Worm (Caenorhabditis elegans) whole organism, L4 larva: ENCODE measurements around the gene T01B10.5.
A peak's percentile ranks its signal among the peaks of the same experiment; 100 is the strongest.

ENCODE experiments used
- F10B5.3 ChIP-seq: sonication (generic microtip); optimal IDR thresholded peaks from 2 replicates; lab custom pipeline; 2016; ENCODE audit warnings: mild to moderate bottlenecking, missing genetic modification characterization, missing compliant biosample characterization
- F44E2.7 ChIP-seq: fragments of 200-800 bp; sonication (Bioruptor generic); IDR thresholded peaks from 2 replicates; pipeline ENCODE4 v2.1.2; 2022; ENCODE audit warnings: missing genetic modification characterization, missing compliant biosample characterization
- R02D3.7 ChIP-seq: fragments of 150-350 bp; sonication (generic microtip); optimal IDR thresholded peaks from 3 replicates; lab custom pipeline; 2014; ENCODE audit warnings: missing biosample characterization, missing genetic modification characterization
- T26A8.4 ChIP-seq: fragments of 200-800 bp; sonication (Bioruptor generic); IDR thresholded peaks from 2 replicates; pipeline ENCODE4 v1.3.6; 2022; ENCODE audit warnings: missing genetic modification characterization, missing compliant biosample characterization
- Y5F2A.4 ChIP-seq: fragments of 200-800 bp; sonication (Bioruptor generic); optimal IDR thresholded peaks from 2 replicates; lab custom pipeline; 2018; ENCODE audit warnings: mild to moderate bottlenecking, missing genetic modification characterization, missing compliant biosample characterization
- ZK546.5 ChIP-seq, 2 experiments: sonication (generic microtip); optimal IDR thresholded peaks; 2 replicates each; lab custom pipeline; 2017; ENCODE audit warnings: missing biosample characterization in 2 of 2, missing genetic modification characterization in 2 of 2
- aha-1 ChIP-seq: fragments of 150-350 bp; peaks from one replicate; lab custom pipeline; 2014; ENCODE audit warnings: missing biosample characterization, missing genetic modification characterization
- aly-2 ChIP-seq: sonication (generic microtip); optimal IDR thresholded peaks from 2 replicates; lab custom pipeline; 2018; ENCODE audit warnings: missing biosample characterization, missing genetic modification characterization
- ceh-20 ChIP-seq: fragments of 200-800 bp; sonication (Bioruptor generic); IDR thresholded peaks from 2 replicates; pipeline ENCODE4 v1.3.6; 2022; ENCODE audit warnings: missing genetic modification reagents, missing genetic modification characterization, missing compliant biosample characterization
- ceh-32 ChIP-seq: sonication (generic microtip); optimal IDR thresholded peaks from 2 replicates; lab custom pipeline; 2016; ENCODE audit warnings: mild to moderate bottlenecking, missing genetic modification characterization, missing compliant biosample characterization; ENCODE audit not compliant: poor library complexity
- ceh-44 ChIP-seq: fragments of 200-800 bp; sonication (Bioruptor generic); IDR thresholded peaks from 2 replicates; pipeline ENCODE4 v1.3.6; 2022; ENCODE audit warnings: missing genetic modification reagents, missing genetic modification characterization, missing compliant biosample characterization
- ces-1 ChIP-seq: fragments of 150-350 bp; sonication (generic microtip); optimal IDR thresholded peaks from 4 replicates; lab custom pipeline; 2014; ENCODE audit warnings: missing biosample characterization, missing genetic modification reagents, missing genetic modification characterization
- ctbp-1 ChIP-seq: fragments of 200-800 bp; sonication (Bioruptor generic); IDR thresholded peaks from 2 replicates; pipeline ENCODE4 v1.3.6; 2022; ENCODE audit warnings: missing genetic modification reagents, missing genetic modification characterization, missing compliant biosample characterization
- daf-16 ChIP-seq, 3 experiments: sonication (generic microtip); optimal IDR thresholded peaks; 2 replicates each; lab custom pipeline; 2016 to 2017; ENCODE audit warnings: missing genetic modification characterization in 3 of 3, missing genetic modification reagents in 3 of 3, mild to moderate bottlenecking in 2 of 3, missing compliant biosample characterization in 2 of 3, missing biosample characterization in 1 of 3, moderate library complexity in 1 of 3
- daf-19 ChIP-seq: fragments of 200-800 bp; sonication (Bioruptor generic); conservative IDR thresholded peaks from 2 replicates; pipeline ENCODE4 v1.3.6; 2022; ENCODE audit warnings: missing genetic modification characterization, missing compliant biosample characterization
- dmd-9 ChIP-seq: fragments of 200-800 bp; sonication (Bioruptor generic); IDR thresholded peaks from 2 replicates; pipeline ENCODE4 v1.3.6; 2022; ENCODE audit warnings: missing genetic modification reagents, missing genetic modification characterization, missing compliant biosample characterization
- dpl-1 ChIP-seq: fragments of 150-350 bp; optimal IDR thresholded peaks from 2 replicates; lab custom pipeline; 2014; ENCODE audit warnings: missing biosample characterization, missing genetic modification reagents, missing genetic modification characterization
- dve-1 ChIP-seq: sonication (generic microtip); optimal IDR thresholded peaks from 2 replicates; lab custom pipeline; 2017; ENCODE audit warnings: antibody characterized with exemption, mild to moderate bottlenecking, missing genetic modification characterization, missing compliant biosample characterization; ENCODE audit not compliant: insufficient read depth
- egl-27 ChIP-seq: sonication (generic microtip); optimal IDR thresholded peaks from 3 replicates; lab custom pipeline; 2017; ENCODE audit warnings: missing biosample characterization, missing genetic modification reagents, missing genetic modification characterization
- egl-43 ChIP-seq: fragments of 200-800 bp; sonication (Bioruptor generic); IDR thresholded peaks from 2 replicates; pipeline ENCODE4 v1.3.6; 2022; ENCODE audit warnings: missing genetic modification reagents, missing genetic modification characterization, missing compliant biosample characterization
- fkh-10 ChIP-seq: fragments of 150-350 bp; optimal IDR thresholded peaks from 2 replicates; lab custom pipeline; 2014; ENCODE audit warnings: missing biosample characterization, missing genetic modification reagents, missing genetic modification characterization
- hlh-11 ChIP-seq: fragments of 200-800 bp; sonication (Bioruptor generic); optimal IDR thresholded peaks from 2 replicates; lab custom pipeline; 2018; ENCODE audit warnings: mild to moderate bottlenecking, missing genetic modification characterization, missing compliant biosample characterization
- hlh-30 ChIP-seq: sonication (generic microtip); optimal IDR thresholded peaks from 2 replicates; lab custom pipeline; 2017; ENCODE audit warnings: antibody characterized with exemption, mild to moderate bottlenecking, missing genetic modification characterization, missing compliant biosample characterization; ENCODE audit not compliant: insufficient read depth
- lim-7 ChIP-seq: fragments of 200-800 bp; sonication (Bioruptor generic); IDR thresholded peaks from 2 replicates; pipeline ENCODE4 v1.3.6; 2022; ENCODE audit warnings: missing genetic modification characterization, missing compliant biosample characterization
- lin-13 ChIP-seq: fragments of 150-350 bp; optimal IDR thresholded peaks from 2 replicates; lab custom pipeline; 2014; ENCODE audit warnings: missing biosample characterization, missing genetic modification reagents, missing genetic modification characterization
- lin-29 ChIP-seq: fragments of 200-800 bp; sonication (Bioruptor generic); IDR thresholded peaks from 2 replicates; pipeline ENCODE4 v1.3.6; 2022; ENCODE audit warnings: missing genetic modification reagents, missing genetic modification characterization, missing compliant biosample characterization
- lin-39 ChIP-seq: fragments of 150-350 bp; optimal IDR thresholded peaks from 2 replicates; lab custom pipeline; 2014; ENCODE audit warnings: missing biosample characterization, missing genetic modification reagents, missing genetic modification characterization
- lir-3 ChIP-seq: sonication (generic microtip); optimal IDR thresholded peaks from 2 replicates; lab custom pipeline; 2016; ENCODE audit warnings: mild to moderate bottlenecking, missing genetic modification characterization, missing compliant biosample characterization
- lsy-2 ChIP-seq, 2 experiments: fragments of 150-350 bp in 1 of 2; sonication (generic microtip) in 1 of 2; optimal IDR thresholded peaks; 2 replicates each; lab custom pipeline; 2014 to 2017; ENCODE audit warnings: missing biosample characterization in 2 of 2, missing genetic modification characterization in 2 of 2
- mep-1 ChIP-seq: fragments of 150-350 bp; sonication (generic microtip); optimal IDR thresholded peaks from 3 replicates; lab custom pipeline; 2014; ENCODE audit warnings: missing biosample characterization, missing genetic modification characterization
- mxl-3 ChIP-seq: fragments of 200-800 bp; sonication (Bioruptor generic); optimal IDR thresholded peaks from 2 replicates; lab custom pipeline; 2018; ENCODE audit warnings: mild to moderate bottlenecking, missing genetic modification characterization, missing compliant biosample characterization
- nhr-10 ChIP-seq: fragments of 150-350 bp; optimal IDR thresholded peaks from 2 replicates; lab custom pipeline; 2014; ENCODE audit warnings: missing biosample characterization, missing genetic modification characterization
- nhr-102 ChIP-seq: sonication (generic microtip); optimal IDR thresholded peaks from 2 replicates; lab custom pipeline; 2016; ENCODE audit warnings: mild to moderate bottlenecking, missing genetic modification characterization, moderate library complexity, missing compliant biosample characterization
- nhr-11 ChIP-seq: fragments of 150-350 bp; optimal IDR thresholded peaks from 2 replicates; lab custom pipeline; 2014; ENCODE audit warnings: missing biosample characterization, missing genetic modification characterization
- nhr-111 ChIP-seq: fragments of 200-800 bp; sonication (Bioruptor generic); optimal IDR thresholded peaks from 2 replicates; lab custom pipeline; 2018; ENCODE audit warnings: mild to moderate bottlenecking, missing genetic modification characterization, missing compliant biosample characterization
- nhr-237 ChIP-seq: sonication (generic microtip); optimal IDR thresholded peaks from 2 replicates; lab custom pipeline; 2017; ENCODE audit warnings: missing biosample characterization, missing genetic modification characterization
- nhr-28 ChIP-seq: fragments of 150-350 bp; optimal IDR thresholded peaks from 2 replicates; lab custom pipeline; 2014; ENCODE audit warnings: missing biosample characterization, missing genetic modification characterization
- nhr-42 ChIP-seq: fragments of 200-800 bp; sonication (Bioruptor generic); IDR thresholded peaks from 2 replicates; pipeline ENCODE4 v1.3.6; 2022; ENCODE audit warnings: missing genetic modification characterization, missing compliant biosample characterization
- nhr-48 ChIP-seq: sonication (generic microtip); optimal IDR thresholded peaks from 2 replicates; lab custom pipeline; 2016; ENCODE audit warnings: mild to moderate bottlenecking, missing genetic modification characterization, missing compliant biosample characterization
- nhr-6 ChIP-seq: fragments of 150-350 bp; optimal IDR thresholded peaks from 2 replicates; lab custom pipeline; 2014; ENCODE audit warnings: missing biosample characterization, missing genetic modification characterization
- nhr-77 ChIP-seq: fragments of 150-350 bp; optimal IDR thresholded peaks from 2 replicates; lab custom pipeline; 2014; ENCODE audit warnings: missing biosample characterization, missing genetic modification characterization
- pha-4 ChIP-seq, 2 experiments: fragments of 150-350 bp in 1 of 2; fragments of 200-800 bp in 1 of 2; sonication (Bioruptor generic) in 1 of 2; IDR thresholded peaks in 1 of 2; optimal IDR thresholded peaks in 1 of 2; 2 replicates each; pipeline versions ENCODE4 v1.3.6 to Lab custom; 2014 to 2022; ENCODE audit warnings: missing genetic modification characterization in 2 of 2, missing genetic modification reagents in 2 of 2, missing biosample characterization in 1 of 2, missing compliant biosample characterization in 1 of 2
- pqm-1 ChIP-seq: sonication (generic microtip); optimal IDR thresholded peaks from 2 replicates; lab custom pipeline; 2017; ENCODE audit warnings: missing biosample characterization, missing genetic modification characterization
- sdz-12 ChIP-seq: fragments of 200-800 bp; sonication (Bioruptor generic); optimal IDR thresholded peaks from 2 replicates; lab custom pipeline; 2018; ENCODE audit warnings: mild to moderate bottlenecking, missing genetic modification characterization, missing compliant biosample characterization
- snpc-1.2 ChIP-seq: fragments of 200-800 bp; sonication (Bioruptor generic); IDR thresholded peaks from 2 replicates; pipeline ENCODE4 v1.3.6; 2022; ENCODE audit warnings: missing genetic modification reagents, missing genetic modification characterization, missing compliant biosample characterization
- spr-3 ChIP-seq: fragments of 200-800 bp; sonication (Bioruptor generic); optimal IDR thresholded peaks from 2 replicates; lab custom pipeline; 2018; ENCODE audit warnings: mild to moderate bottlenecking, missing genetic modification characterization, missing compliant biosample characterization
- tra-1 ChIP-seq: fragments of 200-800 bp; sonication (Bioruptor generic); IDR thresholded peaks from 2 replicates; pipeline ENCODE4 v1.3.6; 2022; ENCODE audit warnings: missing genetic modification reagents, missing genetic modification characterization, missing compliant biosample characterization
- vab-7 ChIP-seq: fragments of 200-800 bp; sonication (Bioruptor generic); IDR thresholded peaks from 2 replicates; pipeline ENCODE4 v1.3.6; 2022; ENCODE audit warnings: missing genetic modification reagents, missing genetic modification characterization, missing compliant biosample characterization
- ztf-7 ChIP-seq: fragments of 150-350 bp; optimal IDR thresholded peaks from 2 replicates; lab custom pipeline; 2014; ENCODE audit warnings: missing biosample characterization, missing genetic modification characterization

The T01B10.5 gene

ce11 chrX:8489886-8490285 is 5.2 kb upstream of the T01B10.5 start:
- peak; percentile 87 for TF ChIP-seq fkh-10 (GFP tag; lab: Kevin White, UChicago)
- no peak for TF ChIP-seq ZK546.5 (tag; optimal IDR thresholded peaks at IDR 0.05; lab: Kevin White, UChicago)
- TF ChIP-seq ctbp-1: 0 out of 2 replicates have a peak, but pooled peaks have one; percentile 30
- TF ChIP-seq, all 104 proteins: peak for 2

- TF ChIP-seq dpl-1 (GFP tag; lab: Kevin White, UChicago) (no peak), hlh-30 (tag; lab: Kevin White, UChicago) (peak; percentile 11), dve-1 (peak; percentile 26), vab-7 (GFP tag; lab: Robert Waterston, UW) (no peak), pqm-1 (tag; lab: Kevin White, UChicago) (peak; percentile 19), hlh-11 (tag; lab: Kevin White, UChicago) (no peak), ceh-32 (no peak), nhr-28 (tag; lab: Kevin White, UChicago) (peak; percentile 71), mxl-3 (GFP tag; lab: Kevin White, UChicago) (no peak), aly-2 (tag; lab: Kevin White, UChicago) (no peak), ztf-7 (tag; lab: Kevin White, UChicago) (no peak), nhr-77 (tag; lab: Kevin White, UChicago) (peak; percentile 9), nhr-10 (tag; lab: Kevin White, UChicago) (no peak), F44E2.7 (GFP tag; lab: Robert Waterston, UW) (no peak), daf-16 (GFP tag; optimal IDR thresholded peaks at IDR 0.05; lab: Kevin White, UChicago) (no peak), daf-16 (tag; optimal IDR thresholded peaks at IDR 0.05; lab: Kevin White, UChicago) (peak; percentile 91), ces-1 (GFP tag; lab: Kevin White, UChicago) (no peak), ceh-44 (GFP tag; lab: Robert Waterston, UW) (no peak), daf-19 (GFP tag; lab: Robert Waterston, UW) (no peak), T26A8.4 (GFP tag; lab: Robert Waterston, UW) (no peak), fkh-10 (GFP tag; lab: Kevin White, UChicago) (no peak), egl-43 (GFP tag; lab: Robert Waterston, UW) (no peak), nhr-11 (tag; lab: Kevin White, UChicago) (no peak), nhr-111 (GFP tag; lab: Kevin White, UChicago) (no peak), F10B5.3 (tag; lab: Kevin White, UChicago) (no peak), ZK546.5 (tag; optimal IDR thresholded peaks at IDR 0.05; lab: Kevin White, UChicago) (no peak), mep-1 (no peak), nhr-48 (no peak), pha-4 (GFP tag; IDR thresholded peaks at IDR 0.05; lab: Robert Waterston, UW) (no peak), pha-4 (tag; optimal IDR thresholded peaks at IDR 0.05; lab: Kevin White, UChicago) (no peak), snpc-1.2 (GFP tag; lab: Robert Waterston, UW) (no peak), lin-13 (GFP tag; lab: Kevin White, UChicago) (no peak), aha-1 (tag; lab: Kevin White, UChicago) (no peak), R02D3.7 (tag; lab: Kevin White, UChicago) (no peak), tra-1 (GFP tag; lab: Robert Waterston, UW) (no peak), sdz-12 (no peak), ceh-20 (no peak), lin-39 (no peak), lin-29 (GFP tag; lab: Robert Waterston, UW) (no peak), nhr-6 (tag; lab: Kevin White, UChicago) (no peak), nhr-42 (no peak), nhr-237 (tag; lab: Kevin White, UChicago) (no peak), lsy-2 (tag; optimal IDR thresholded peaks at IDR 0.05; lab: Kevin White, UChicago) (no peak), lim-7 (no peak), dmd-9 (GFP tag; lab: Robert Waterston, UW) (no peak), spr-3 (no peak), nhr-102 (tag; lab: Kevin White, UChicago) (no peak), lir-3 (tag; lab: Kevin White, UChicago) (no peak), egl-27 (tag; lab: Kevin White, UChicago) (no peak), Y5F2A.4 (GFP tag; lab: Kevin White, UChicago) (no peak)
These were observed 2.4 kb upstream of the T01B10.5 start for ce11 chrX:8492750-8493149.
